Worm (Caenorhabditis elegans): ENCODE results near the gene T16G1.9.

Gene T16G1.9

DNA sequence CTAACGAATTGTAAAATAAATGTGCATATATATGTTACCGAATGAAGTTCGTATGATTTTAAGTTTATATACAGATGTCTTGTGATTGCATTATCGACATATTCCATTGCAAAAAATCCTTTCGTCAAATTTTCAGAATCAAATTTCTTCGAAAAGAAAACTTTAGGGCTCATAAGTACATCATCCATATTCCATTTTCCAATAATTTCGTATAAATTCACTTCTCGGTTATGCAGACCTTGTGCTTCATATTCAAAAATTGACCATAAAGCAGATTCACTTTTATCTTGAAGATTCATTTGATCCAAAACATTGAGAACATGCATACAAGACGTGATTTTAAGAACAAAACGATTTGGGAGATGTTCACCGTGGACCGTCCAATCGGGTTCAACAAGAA lies 7.3 kb downstream of the T16G1.9 start:
- TF ChIP-seq unc-30 (tag; optimal IDR thresholded peaks at IDR 0.05) (no peak), snpc-4 (tag; optimal IDR thresholded peaks at IDR 0.05) (no peak), elt-3 (tag; optimal IDR thresholded peaks at IDR 0.05) (no peak), alr-1 (tag; optimal IDR thresholded peaks at IDR 0.05; ENCODE audit: borderline replicate concordance) (no peak), F16B12.6 (tag; optimal IDR thresholded peaks at IDR 0.05) (no peak), jun-1 (tag; optimal IDR thresholded peaks at IDR 0.05) (no peak), aly-2 (tag; optimal IDR thresholded peaks at IDR 0.05) (no peak)

DNA sequence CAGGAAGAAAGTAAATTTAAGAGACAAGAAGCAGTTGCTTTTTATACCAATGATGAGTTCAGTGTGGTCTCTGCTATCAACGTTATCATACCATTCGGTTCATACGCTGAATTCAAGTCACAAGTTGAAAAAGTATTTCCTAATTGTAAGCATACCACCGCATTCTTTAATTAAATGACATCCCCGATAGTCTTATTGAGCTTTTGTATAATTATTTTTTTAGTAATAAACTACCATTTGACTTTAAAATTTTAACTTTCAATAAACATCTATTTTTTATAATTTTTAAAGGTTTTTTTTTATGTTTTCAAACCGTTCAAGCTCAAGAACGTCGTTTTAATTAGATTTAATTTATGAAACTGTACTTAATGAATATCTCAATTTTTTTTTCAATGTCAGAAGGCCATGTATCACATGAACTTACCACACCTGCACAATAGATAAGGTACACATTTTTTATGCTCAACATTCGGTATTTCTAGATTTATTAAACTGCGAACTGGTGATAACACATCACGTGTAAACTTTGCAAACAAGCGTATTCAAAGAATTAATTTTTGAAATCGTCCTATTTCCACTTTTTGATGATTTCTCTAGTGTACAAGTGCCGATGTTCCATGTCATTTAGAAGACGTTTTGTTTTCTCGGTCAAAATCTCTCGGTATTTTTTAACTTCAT lies 8.7 kb downstream of the T16G1.9 start, which contains the start of gene T16G1.4:
T16G1.4 (minus strand) TSS at position 51 of the 678 bp plus-strand sequence.
- TF ChIP-seq elt-2 (tag; optimal IDR thresholded peaks at IDR 0.05) (peak; percentile 88), ztf-4 (tag; optimal IDR thresholded peaks at IDR 0.05) (no peak), efl-1 (optimal IDR thresholded peaks at IDR 0.05) (no peak), efl-1 (GFP tag; optimal IDR thresholded peaks at IDR 0.05 in 1 of 2) (peak in 1 of 2 experiments; percentile 46), skn-1 (tag; optimal IDR thresholded peaks at IDR 0.05) (no peak), nhr-20 (tag; optimal IDR thresholded peaks at IDR 0.05) (peak; percentile 8), lin-35 (GFP tag; optimal IDR thresholded peaks at IDR 0.05) (peak in 1 of 2 experiments; percentile 22)

DNA sequence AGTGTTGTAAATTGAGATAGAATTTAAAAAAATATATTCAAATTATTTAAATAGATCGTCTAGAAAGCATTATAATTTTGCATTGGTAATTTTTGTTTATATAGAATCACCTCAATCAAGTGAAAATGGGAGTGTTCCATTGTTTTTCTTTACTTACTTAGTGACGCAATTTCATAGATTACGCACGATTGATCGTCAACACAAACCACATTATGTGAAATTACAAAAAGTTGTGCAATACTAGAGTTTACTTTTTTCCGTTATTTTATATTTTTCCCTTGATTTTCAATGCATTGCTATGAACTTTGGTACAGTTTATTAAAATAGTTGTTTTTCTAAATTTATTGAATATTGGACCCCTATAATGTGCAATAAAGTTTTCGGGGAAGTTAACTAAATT lies 11.2 kb downstream of the T16G1.9 start, which contains the start of gene T16G1.5:
T16G1.5 (minus strand) TSS at position 119 of the 400 bp plus-strand sequence.
- no peak for TF ChIP-seq lin-13 (GFP tag; optimal IDR thresholded peaks at IDR 0.05)
- no peak for TF ChIP-seq ceh-63 (GFP tag; optimal IDR thresholded peaks at IDR 0.05)
- TF ChIP-seq lin-39 (tag; optimal IDR thresholded peaks at IDR 0.05): no peak
- no peak for TF ChIP-seq ceh-82 (tag; optimal IDR thresholded peaks at IDR 0.05)
- TF ChIP-seq efl-1 (optimal IDR thresholded peaks at IDR 0.05): no peak
- TF ChIP-seq efl-1 (GFP tag; optimal IDR thresholded peaks at IDR 0.05 in 1 of 2): peak in 1 of 2 experiments; percentile 41
- TF ChIP-seq sptf-1 (tag; optimal IDR thresholded peaks at IDR 0.05): no peak

DNA sequence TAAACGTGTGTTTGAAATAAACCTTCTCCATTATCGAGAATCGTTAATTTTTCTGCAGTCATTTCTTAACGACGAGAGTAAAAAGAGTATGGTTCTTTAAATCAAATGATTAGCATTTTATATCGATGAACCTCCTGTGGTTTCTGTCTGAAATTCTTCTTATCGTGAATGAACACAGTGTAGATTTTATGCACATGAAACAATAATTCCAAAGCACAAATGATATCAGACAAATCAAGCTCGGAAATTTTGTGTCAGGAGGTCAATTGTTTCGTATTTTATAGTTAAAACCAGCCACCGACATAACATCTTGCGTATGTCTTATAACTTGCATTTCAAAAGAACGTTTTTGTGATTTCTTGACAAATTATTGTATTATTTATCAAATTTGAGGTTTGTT lies 13.6 kb downstream of the T16G1.9 start, which contains the start of gene T16G1.6:
T16G1.6 (minus strand) TSS at position 77 of the 400 bp plus-strand sequence.
- TF ChIP-seq unc-130 (tag; optimal IDR thresholded peaks at IDR 0.05) (no peak), unc-62 (GFP tag; optimal IDR thresholded peaks at IDR 0.05) (no peak), lin-35 (GFP tag; optimal IDR thresholded peaks at IDR 0.05) (peak in 1 of 2 experiments; percentile 17), skn-1 (tag; optimal IDR thresholded peaks at IDR 0.05) (no peak), blmp-1 (tag; optimal IDR thresholded peaks at IDR 0.05) (no peak), aha-1 (tag; optimal IDR thresholded peaks at IDR 0.05) (no peak), nhr-11 (tag; optimal IDR thresholded peaks at IDR 0.05) (no peak), elt-3 (tag; optimal IDR thresholded peaks at IDR 0.05) (no peak), hpl-2 (GFP tag; optimal IDR thresholded peaks at IDR 0.05) (no peak), Y116A8C.19 (tag; optimal IDR thresholded peaks at IDR 0.05; ENCODE audit: borderline replicate concordance) (no peak), tlp-1 (tag; optimal IDR thresholded peaks at IDR 0.05) (no peak), elt-2 (tag; optimal IDR thresholded peaks at IDR 0.05) (peak; percentile 82), ceh-82 (tag; optimal IDR thresholded peaks at IDR 0.05) (no peak), fkh-10 (GFP tag; optimal IDR thresholded peaks at IDR 0.05) (no peak), efl-1 (optimal IDR thresholded peaks at IDR 0.05) (no peak), efl-1 (GFP tag; optimal IDR thresholded peaks at IDR 0.05 in 1 of 2) (no peak), swsn-7 (tag; optimal IDR thresholded peaks at IDR 0.05) (no peak), rnt-1 (tag; optimal IDR thresholded peaks at IDR 0.05) (no peak), lin-15B (tag; optimal IDR thresholded peaks at IDR 0.05) (no peak), efl-3 (GFP tag; optimal IDR thresholded peaks at IDR 0.05) (no peak), nhr-84 (tag; optimal IDR thresholded peaks at IDR 0.05) (no peak), nhr-20 (tag; optimal IDR thresholded peaks at IDR 0.05) (peak; percentile 56), egl-13 (tag; optimal IDR thresholded peaks at IDR 0.05) (no peak), ets-5 (GFP tag; IDR thresholded peaks at IDR 0.05) (no peak), nhr-237 (tag; optimal IDR thresholded peaks at IDR 0.05) (no peak), fkh-8 (tag; optimal IDR thresholded peaks at IDR 0.05) (no peak), aly-2 (tag; optimal IDR thresholded peaks at IDR 0.05) (no peak), hlh-17 (GFP tag; optimal IDR thresholded peaks at IDR 0.05; ENCODE audit: borderline replicate concordance) (no peak), mdl-1 (tag; optimal IDR thresholded peaks at IDR 0.05) (no peak), pax-3 (tag; optimal IDR thresholded peaks at IDR 0.05) (no peak), mef-2 (tag; optimal IDR thresholded peaks at IDR 0.05) (no peak), lin-14 (GFP tag; optimal IDR thresholded peaks at IDR 0.05) (peak; percentile 4)

All from whole organism, L1 larva.